Worm (Caenorhabditis elegans) whole organism, mixed stage, embryonic: Measurements from ENCODE around the gene F52E1.2.
A peak's percentile ranks its signal among the peaks of the same experiment; 100 is the strongest.

ENCODE experiments used
- M03D4.4 ChIP-seq: sonication (generic microtip); optimal IDR thresholded peaks from 2 replicates; lab custom pipeline; 2017; ENCODE audit warnings: mild to moderate bottlenecking, missing genetic modification characterization, missing compliant biosample characterization
- bed-3 ChIP-seq: fragments of 200-800 bp; sonication (Bioruptor generic); optimal IDR thresholded peaks from 3 replicates; lab custom pipeline; 2018; ENCODE audit warnings: mild to moderate bottlenecking, missing genetic modification characterization, moderate library complexity, missing compliant biosample characterization
- blmp-1 ChIP-seq: fragments of 150-350 bp; optimal IDR thresholded peaks from 2 replicates; lab custom pipeline; 2014; ENCODE audit warnings: missing biosample characterization, missing genetic modification characterization
- ceh-39 ChIP-seq: fragments of 150-350 bp; optimal IDR thresholded peaks from 2 replicates; lab custom pipeline; 2014; ENCODE audit warnings: missing biosample characterization, missing genetic modification characterization
- ceh-43 ChIP-seq: fragments of 200-800 bp; sonication (Bioruptor generic); optimal IDR thresholded peaks from 2 replicates; lab custom pipeline; 2018; ENCODE audit warnings: mild to moderate bottlenecking, missing genetic modification characterization, moderate library complexity, missing compliant biosample characterization
- ceh-83 ChIP-seq: fragments of 200-800 bp; sonication (Bioruptor generic); optimal IDR thresholded peaks from 2 replicates; lab custom pipeline; 2018; ENCODE audit warnings: mild to moderate bottlenecking, missing genetic modification characterization, missing compliant biosample characterization
- ces-1 ChIP-seq: fragments of 150-350 bp; optimal IDR thresholded peaks from 2 replicates; lab custom pipeline; 2014; ENCODE audit warnings: missing biosample characterization, missing genetic modification reagents, missing genetic modification characterization
- cnd-1 ChIP-seq: fragments of 200-800 bp; sonication (Bioruptor generic); optimal IDR thresholded peaks from 2 replicates; lab custom pipeline; 2018; ENCODE audit warnings: mild to moderate bottlenecking, missing genetic modification characterization, missing compliant biosample characterization
- drap-1 ChIP-seq: fragments of 200-800 bp; sonication (Bioruptor generic); optimal IDR thresholded peaks from 3 replicates; lab custom pipeline; 2018; ENCODE audit warnings: mild to moderate bottlenecking, missing genetic modification characterization, missing compliant biosample characterization
- elt-1 ChIP-seq: sonication (generic microtip); optimal IDR thresholded peaks from 2 replicates; lab custom pipeline; 2017; ENCODE audit warnings: missing genetic modification characterization, mild to moderate bottlenecking, missing compliant biosample characterization, antibody characterized with exemption, moderate library complexity, borderline replicate concordance; ENCODE audit not compliant: insufficient read depth
- elt-3 ChIP-seq: fragments of 150-350 bp; optimal IDR thresholded peaks from 2 replicates; lab custom pipeline; 2014; ENCODE audit warnings: missing biosample characterization, missing genetic modification characterization
- flh-1 ChIP-seq: fragments of 200-800 bp; sonication (Bioruptor generic); optimal IDR thresholded peaks from 2 replicates; lab custom pipeline; 2018; ENCODE audit warnings: mild to moderate bottlenecking, missing genetic modification characterization, moderate library complexity, missing compliant biosample characterization
- ham-2 ChIP-seq: fragments of 200-800 bp; sonication (Bioruptor generic); optimal IDR thresholded peaks from 2 replicates; lab custom pipeline; 2018; ENCODE audit warnings: mild to moderate bottlenecking, missing genetic modification characterization, missing compliant biosample characterization
- lin-13 ChIP-seq: fragments of 150-350 bp; optimal IDR thresholded peaks from 2 replicates; lab custom pipeline; 2014; ENCODE audit warnings: missing biosample characterization, missing genetic modification characterization
- lin-32 ChIP-seq: fragments of 200-800 bp; sonication (Bioruptor generic); optimal IDR thresholded peaks from 2 replicates; lab custom pipeline; 2018; ENCODE audit warnings: mild to moderate bottlenecking, missing genetic modification characterization, missing compliant biosample characterization
- lsy-2 ChIP-seq: fragments of 150-350 bp; optimal IDR thresholded peaks from 2 replicates; lab custom pipeline; 2014; ENCODE audit warnings: missing biosample characterization, missing genetic modification characterization
- mep-1 ChIP-seq: fragments of 150-350 bp; optimal IDR thresholded peaks from 2 replicates; lab custom pipeline; 2017; ENCODE audit warnings: missing biosample characterization, missing genetic modification reagents, missing genetic modification characterization, inconsistent platforms
- mls-2 ChIP-seq: sonication (generic microtip); optimal IDR thresholded peaks from 2 replicates; lab custom pipeline; 2016; ENCODE audit warnings: mild to moderate bottlenecking, missing genetic modification characterization, moderate library complexity, missing compliant biosample characterization
- nhr-2 ChIP-seq: fragments of 150-350 bp; optimal IDR thresholded peaks from 2 replicates; lab custom pipeline; 2014; ENCODE audit warnings: missing biosample characterization, missing genetic modification characterization
- nhr-237 ChIP-seq: fragments of 150-350 bp; optimal IDR thresholded peaks from 2 replicates; lab custom pipeline; 2014; ENCODE audit warnings: missing biosample characterization, missing genetic modification characterization
- nhr-28 ChIP-seq: fragments of 150-350 bp; optimal IDR thresholded peaks from 2 replicates; lab custom pipeline; 2014; ENCODE audit warnings: missing biosample characterization, missing genetic modification characterization
- nhr-76 ChIP-seq: sonication (generic microtip); optimal IDR thresholded peaks from 2 replicates; lab custom pipeline; 2017; ENCODE audit warnings: missing biosample characterization, missing genetic modification characterization
- pha-4 ChIP-seq: fragments of 150-350 bp; optimal IDR thresholded peaks from 2 replicates; lab custom pipeline; 2018; ENCODE audit warnings: missing biosample characterization, missing genetic modification reagents, missing genetic modification characterization
- sem-2 ChIP-seq: fragments of 200-800 bp; sonication (Bioruptor generic); optimal IDR thresholded peaks from 2 replicates; lab custom pipeline; 2018; ENCODE audit warnings: mild to moderate bottlenecking, missing genetic modification characterization, missing compliant biosample characterization
- snpc-4 ChIP-seq: fragments of 150-350 bp; optimal IDR thresholded peaks from 2 replicates; lab custom pipeline; 2014; ENCODE audit warnings: missing biosample characterization, missing genetic modification characterization
- sptf-1 ChIP-seq: sonication (generic microtip); optimal IDR thresholded peaks from 2 replicates; lab custom pipeline; 2017; ENCODE audit warnings: mild to moderate bottlenecking, missing genetic modification characterization, moderate library complexity, missing compliant biosample characterization
- tbx-8 ChIP-seq: fragments of 200-800 bp; sonication (Bioruptor generic); optimal IDR thresholded peaks from 2 replicates; lab custom pipeline; 2018; ENCODE audit warnings: mild to moderate bottlenecking, missing genetic modification characterization, moderate library complexity, missing compliant biosample characterization
- unc-120 ChIP-seq: sonication (generic microtip); optimal IDR thresholded peaks from 2 replicates; lab custom pipeline; 2017; ENCODE audit warnings: missing genetic modification characterization, missing compliant biosample characterization; ENCODE audit not compliant: poor library complexity, severe bottlenecking
- unc-39 ChIP-seq: fragments of 150-350 bp; optimal IDR thresholded peaks from 2 replicates; lab custom pipeline; 2014; ENCODE audit warnings: missing biosample characterization, missing genetic modification characterization
- unc-62 ChIP-seq: fragments of 150-350 bp; optimal IDR thresholded peaks from 2 replicates; lab custom pipeline; 2014; ENCODE audit warnings: missing biosample characterization, missing genetic modification reagents, missing genetic modification characterization
- zip-8 ChIP-seq: fragments of 150-350 bp; optimal IDR thresholded peaks from 2 replicates; lab custom pipeline; 2014; ENCODE audit warnings: missing biosample characterization, missing genetic modification characterization

Gene F52E1.2

ce11 chrV:8428585-8429414 is 18.4 kb downstream of the F52E1.2 start:
- TF ChIP-seq elt-1 (tag; lab: Kevin White, UChicago): no peak
- no peak for TF ChIP-seq M03D4.4
- TF ChIP-seq pha-4 (tag; lab: Kevin White, UChicago): no peak
- TF ChIP-seq mls-2 (tag; lab: Kevin White, UChicago): no peak
- no peak for TF ChIP-seq sem-2
- TF ChIP-seq nhr-237 (tag; lab: Kevin White, UChicago): no peak
- no peak for TF ChIP-seq nhr-28 (tag; lab: Kevin White, UChicago)
- TF ChIP-seq lin-32 (GFP tag; lab: Kevin White, UChicago): no peak
- no peak for TF ChIP-seq blmp-1 (tag; lab: Kevin White, UChicago)
- no peak for TF ChIP-seq drap-1
- no peak for TF ChIP-seq bed-3 (GFP tag; lab: Kevin White, UChicago)
- TF ChIP-seq ces-1 (GFP tag; lab: Kevin White, UChicago): peak; percentile 78
- TF ChIP-seq unc-39 (tag; lab: Kevin White, UChicago): no peak
- no peak for TF ChIP-seq ceh-43 (GFP tag; lab: Kevin White, UChicago)
- TF ChIP-seq tbx-8: no peak
- TF ChIP-seq lin-13 (tag; lab: Kevin White, UChicago): no peak
- TF ChIP-seq unc-120 (tag; lab: Kevin White, UChicago): peak; percentile 2
- TF ChIP-seq ceh-83 (GFP tag; lab: Kevin White, UChicago): no peak
- TF ChIP-seq nhr-2 (tag; lab: Kevin White, UChicago): no peak
- TF ChIP-seq snpc-4 (tag; lab: Kevin White, UChicago): no peak
- TF ChIP-seq nhr-76 (tag; lab: Kevin White, UChicago): no peak
- TF ChIP-seq ceh-39 (tag; lab: Kevin White, UChicago): no peak
- TF ChIP-seq flh-1 (GFP tag; lab: Kevin White, UChicago): no peak
- no peak for TF ChIP-seq ham-2 (GFP tag; lab: Kevin White, UChicago)
- TF ChIP-seq lsy-2 (tag; lab: Kevin White, UChicago): peak; percentile 3
- no peak for TF ChIP-seq zip-8

- TF ChIP-seq pha-4 (tag; lab: Kevin White, UChicago) (no peak), sptf-1 (tag; lab: Kevin White, UChicago) (no peak), cnd-1 (tag; lab: Kevin White, UChicago) (no peak), zip-8 (no peak), unc-62 (GFP tag; lab: Kevin White, UChicago) (no peak), elt-3 (tag; lab: Kevin White, UChicago) (no peak), blmp-1 (tag; lab: Kevin White, UChicago) (no peak), lin-13 (tag; lab: Kevin White, UChicago) (no peak), unc-39 (tag; lab: Kevin White, UChicago) (no peak), nhr-2 (tag; lab: Kevin White, UChicago) (no peak), mep-1 (no peak), lin-32 (GFP tag; lab: Kevin White, UChicago) (no peak)
These were observed 24.0 kb downstream of the F52E1.2 start for ce11 chrV:8434400-8434827.

- TF ChIP-seq ces-1 (GFP tag; lab: Kevin White, UChicago) (peak; percentile 82), tbx-8 (no peak)
These were observed 24.9 kb downstream of the F52E1.2 start for ce11 chrV:8435292-8435691.

DNA sequence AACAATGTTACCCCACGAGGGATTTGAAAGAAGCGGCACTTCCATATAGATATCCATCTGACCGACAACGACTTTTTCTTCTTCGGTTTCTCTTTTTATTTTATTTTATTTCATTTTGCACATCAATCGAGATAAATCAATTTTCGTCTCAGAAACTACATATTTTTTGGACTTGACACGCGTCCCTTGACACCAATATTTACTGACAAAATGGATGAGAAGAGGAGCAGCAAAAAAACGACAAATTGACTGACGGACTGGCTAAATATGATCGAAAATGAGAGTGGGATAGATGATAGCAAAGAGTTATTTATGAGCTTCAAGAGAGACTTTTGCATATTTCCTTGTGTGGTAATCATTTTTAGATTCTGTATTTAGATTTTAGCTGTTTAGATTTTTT is 27.0 kb downstream of the F52E1.2 start:
- TF ChIP-seq M03D4.4: no peak
- no peak for TF ChIP-seq unc-39 (tag; lab: Kevin White, UChicago)
- TF ChIP-seq ceh-43 (GFP tag; lab: Kevin White, UChicago): no peak
- TF ChIP-seq ces-1 (GFP tag; lab: Kevin White, UChicago): peak; percentile 19
- no peak for TF ChIP-seq ham-2 (GFP tag; lab: Kevin White, UChicago)
- TF ChIP-seq sem-2: no peak
- TF ChIP-seq nhr-28 (tag; lab: Kevin White, UChicago): no peak
